Worm (Caenorhabditis elegans) whole organism, L1 larva: ENCODE measurements around the gene ncr-2.

ENCODE experiments used
- C04F5.9 ChIP-seq: sonication (generic microtip); optimal IDR thresholded peaks from 2 replicates; lab custom pipeline; 2016; ENCODE audit warnings: missing genetic modification characterization, missing compliant biosample characterization
- C34B4.2 ChIP-seq: sonication (generic microtip); optimal IDR thresholded peaks from 2 replicates; lab custom pipeline; 2017; ENCODE audit warnings: mild to moderate bottlenecking, missing genetic modification characterization, missing compliant biosample characterization
- Y116A8C.19 ChIP-seq: sonication (generic microtip); optimal IDR thresholded peaks from 2 replicates; lab custom pipeline; 2016; ENCODE audit warnings: missing compliant biosample characterization, missing genetic modification characterization, borderline replicate concordance
- alr-1 ChIP-seq: fragments of 200-800 bp; sonication (Bioruptor generic); optimal IDR thresholded peaks from 2 replicates; lab custom pipeline; 2018; ENCODE audit warnings: borderline replicate concordance, mild to moderate bottlenecking, missing genetic modification characterization, missing compliant biosample characterization
- ceh-8 ChIP-seq: fragments of 200-800 bp; sonication (Bioruptor generic); optimal IDR thresholded peaks from 2 replicates; lab custom pipeline; 2018; ENCODE audit warnings: mild to moderate bottlenecking, missing genetic modification characterization, moderate library complexity, missing compliant biosample characterization
- dpl-1 ChIP-seq, 3 experiments: fragments of 150-350 bp in 2 of 3; sonication (generic microtip) in 1 of 3; optimal IDR thresholded peaks; 2 replicates each; lab custom pipeline; 2014 to 2017; ENCODE audit warnings: missing biosample characterization in 3 of 3, missing genetic modification characterization in 3 of 3, missing genetic modification reagents in 3 of 3
- efl-3 ChIP-seq: fragments of 200-800 bp; sonication (Bioruptor generic); optimal IDR thresholded peaks from 2 replicates; lab custom pipeline; 2018; ENCODE audit warnings: mild to moderate bottlenecking, missing genetic modification characterization, missing compliant biosample characterization
- egl-13 ChIP-seq: sonication (generic microtip); optimal IDR thresholded peaks from 2 replicates; lab custom pipeline; 2016; ENCODE audit warnings: missing genotype, missing genetic modification reagents, missing genetic modification characterization, missing compliant biosample characterization
- egl-27 ChIP-seq, 2 experiments: fragments of 150-350 bp in 1 of 2; sonication (generic microtip); optimal IDR thresholded peaks; 3 replicates each; lab custom pipeline; 2017 to 2018; ENCODE audit warnings: missing biosample characterization in 2 of 2, missing genetic modification characterization in 2 of 2, missing genetic modification reagents in 2 of 2
- elt-3 ChIP-seq, 6 experiments: fragments of 150-350 bp in 1 of 6; sonication (generic microtip); optimal IDR thresholded peaks; 2 replicates each; lab custom pipeline; 2017 to 2018; ENCODE audit warnings: missing biosample characterization in 6 of 6, missing genetic modification characterization in 6 of 6, inconsistent platforms in 1 of 6
- fkh-10 ChIP-seq: sonication (generic microtip); optimal IDR thresholded peaks from 2 replicates; lab custom pipeline; 2017; ENCODE audit warnings: missing biosample characterization, missing genetic modification reagents, missing genetic modification characterization
- fkh-8 ChIP-seq: sonication (generic microtip); optimal IDR thresholded peaks from 2 replicates; lab custom pipeline; 2016; ENCODE audit warnings: mild to moderate bottlenecking, missing genetic modification characterization, missing compliant biosample characterization
- fos-1 ChIP-seq: fragments of 150-350 bp; optimal IDR thresholded peaks from 2 replicates; lab custom pipeline; 2014; ENCODE audit warnings: missing biosample characterization, missing genetic modification characterization
- grh-1 ChIP-seq: fragments of 200-800 bp; sonication (Bioruptor generic); IDR thresholded peaks from 2 replicates; pipeline ENCODE4 v1.3.6; 2022; ENCODE audit warnings: missing genetic modification reagents, missing genetic modification characterization, missing compliant biosample characterization
- hlh-4 ChIP-seq: sonication (generic microtip); optimal IDR thresholded peaks from 2 replicates; lab custom pipeline; 2016; ENCODE audit warnings: mild to moderate bottlenecking, missing genetic modification characterization, missing compliant biosample characterization
- hpl-2 ChIP-seq: fragments of 150-350 bp; optimal IDR thresholded peaks from 2 replicates; lab custom pipeline; 2014; ENCODE audit warnings: missing biosample characterization, missing genetic modification reagents, missing genetic modification characterization
- irx-1 ChIP-seq: sonication (generic microtip); optimal IDR thresholded peaks from 2 replicates; lab custom pipeline; 2016; ENCODE audit warnings: missing genetic modification characterization, missing compliant biosample characterization
- isw-1 ChIP-seq: fragments of 200-800 bp; sonication (Bioruptor generic); IDR thresholded peaks from 2 replicates; pipeline ENCODE4 v1.3.6; 2022; ENCODE audit warnings: missing genetic modification characterization, missing compliant biosample characterization
- jun-1 ChIP-seq: fragments of 150-350 bp; optimal IDR thresholded peaks from 2 replicates; lab custom pipeline; 2014; ENCODE audit warnings: missing biosample characterization, missing genetic modification reagents, missing genetic modification characterization
- lin-13 ChIP-seq: fragments of 150-350 bp; optimal IDR thresholded peaks from 2 replicates; lab custom pipeline; 2014; ENCODE audit warnings: missing biosample characterization, missing genetic modification reagents, missing genetic modification characterization
- lin-14 ChIP-seq: fragments of 200-800 bp; sonication (Bioruptor generic); optimal IDR thresholded peaks from 2 replicates; lab custom pipeline; 2018; ENCODE audit warnings: mild to moderate bottlenecking, missing genetic modification characterization, moderate library complexity, missing compliant biosample characterization
- lin-35 ChIP-seq, 2 experiments: fragments of 150-350 bp; optimal IDR thresholded peaks; 2 replicates each; lab custom pipeline; 2014; ENCODE audit warnings: missing biosample characterization in 2 of 2, missing genetic modification characterization in 2 of 2, missing genetic modification reagents in 2 of 2
- lsy-2 ChIP-seq, 2 experiments: fragments of 150-350 bp; optimal IDR thresholded peaks; 2 replicates each; lab custom pipeline; 2014; ENCODE audit warnings: missing biosample characterization in 2 of 2, missing genetic modification characterization in 2 of 2
- mdl-1 ChIP-seq, 2 experiments: fragments of 150-350 bp; optimal IDR thresholded peaks; 2 replicates each; lab custom pipeline; 2014 to 2017; ENCODE audit warnings: missing biosample characterization in 2 of 2, missing genetic modification characterization in 2 of 2, inconsistent platforms in 1 of 2
- nhr-20 ChIP-seq: sonication (generic microtip); optimal IDR thresholded peaks from 2 replicates; lab custom pipeline; 2016; ENCODE audit warnings: mild to moderate bottlenecking, missing genetic modification characterization, missing compliant biosample characterization
- nhr-28 ChIP-seq: fragments of 150-350 bp; optimal IDR thresholded peaks from 2 replicates; lab custom pipeline; 2014; ENCODE audit warnings: missing biosample characterization, missing genetic modification characterization
- nhr-71 ChIP-seq: sonication (generic microtip); optimal IDR thresholded peaks from 2 replicates; lab custom pipeline; 2016; ENCODE audit warnings: mild to moderate bottlenecking, missing genetic modification characterization, moderate library complexity, missing compliant biosample characterization
- nhr-84 ChIP-seq: sonication (generic microtip); optimal IDR thresholded peaks from 2 replicates; lab custom pipeline; 2017; ENCODE audit warnings: missing biosample characterization, missing genetic modification characterization
- nhr-85 ChIP-seq: sonication (generic microtip); peaks from one replicate; lab custom pipeline; 2016; ENCODE audit warnings: missing genetic modification characterization, inconsistent platforms, missing compliant biosample characterization
- pqm-1 ChIP-seq: sonication (generic microtip); optimal IDR thresholded peaks from 3 replicates; lab custom pipeline; 2017; ENCODE audit warnings: missing biosample characterization, missing genetic modification characterization
- skn-1 ChIP-seq: fragments of 150-350 bp; optimal IDR thresholded peaks from 2 replicates; lab custom pipeline; 2014; ENCODE audit warnings: missing biosample characterization, missing genetic modification characterization
- snpc-4 ChIP-seq: fragments of 150-350 bp; optimal IDR thresholded peaks from 2 replicates; lab custom pipeline; 2014; ENCODE audit warnings: missing biosample characterization, missing genetic modification characterization
- snu-23 ChIP-seq: sonication (generic microtip); optimal IDR thresholded peaks from 2 replicates; lab custom pipeline; 2016; ENCODE audit warnings: missing genetic modification characterization, missing compliant biosample characterization
- unc-130 ChIP-seq: fragments of 150-350 bp; optimal IDR thresholded peaks from 2 replicates; lab custom pipeline; 2017; ENCODE audit warnings: missing biosample characterization, missing genetic modification characterization, inconsistent platforms
- unc-30 ChIP-seq: sonication (generic microtip); optimal IDR thresholded peaks from 2 replicates; lab custom pipeline; 2017; ENCODE audit warnings: missing biosample characterization, missing genetic modification characterization
- unc-86 ChIP-seq: sonication (generic microtip); optimal IDR thresholded peaks from 2 replicates; lab custom pipeline; 2016; ENCODE audit warnings: missing genetic modification characterization, missing compliant biosample characterization
- unc-98 ChIP-seq: fragments of 200-800 bp; sonication (Bioruptor generic); IDR thresholded peaks from 2 replicates; pipeline ENCODE4 v1.3.6; 2022; ENCODE audit warnings: missing genetic modification characterization, missing compliant biosample characterization
- xbp-1 ChIP-seq: sonication (generic microtip); optimal IDR thresholded peaks from 2 replicates; lab custom pipeline; 2016; ENCODE audit warnings: missing genetic modification characterization, missing compliant biosample characterization
- zag-1 ChIP-seq: fragments of 150-350 bp; optimal IDR thresholded peaks from 2 replicates; lab custom pipeline; 2014; ENCODE audit warnings: missing biosample characterization, missing genetic modification characterization
- zip-4 ChIP-seq: fragments of 200-800 bp; sonication (Bioruptor generic); optimal IDR thresholded peaks from 2 replicates; lab custom pipeline; 2018; ENCODE audit warnings: mild to moderate bottlenecking, missing genetic modification characterization, moderate library complexity, missing compliant biosample characterization
- ztf-11 ChIP-seq, 2 experiments: sonication (generic microtip); optimal IDR thresholded peaks; 2 replicates each; lab custom pipeline; 2016 to 2017; ENCODE audit warnings: missing genetic modification characterization in 2 of 2, missing biosample characterization in 1 of 2, missing compliant biosample characterization in 1 of 2

ncr-2 gene

ce11 chrIII:8258045-8258444 lies at the start of gene ncr-2:
ncr-2 (plus strand) TSS chrIII:8258345.
- TF ChIP-seq mdl-1 (tag; optimal IDR thresholded peaks at IDR 0.05; lab: Kevin White, UChicago) (no peak), elt-3 (tag; optimal IDR thresholded peaks at IDR 0.05; lab: Kevin White, UChicago) (no peak), dpl-1 (GFP tag; optimal IDR thresholded peaks at IDR 0.05; lab: Kevin White, UChicago) (no peak), zip-4 (GFP tag; lab: Kevin White, UChicago) (no peak), fkh-8 (tag; lab: Kevin White, UChicago) (no peak), jun-1 (tag; lab: Kevin White, UChicago) (no peak), fos-1 (tag; lab: Kevin White, UChicago) (no peak), snpc-4 (tag; lab: Kevin White, UChicago) (no peak), nhr-71 (tag; lab: Kevin White, UChicago) (no peak), ztf-11 (tag; optimal IDR thresholded peaks at IDR 0.05; lab: Kevin White, UChicago) (no peak)

- TF ChIP-seq hlh-4 (tag; lab: Kevin White, UChicago) (no peak), C04F5.9 (tag; lab: Kevin White, UChicago) (no peak), nhr-20 (tag; lab: Kevin White, UChicago) (no peak), ztf-11 (tag; optimal IDR thresholded peaks at IDR 0.05; lab: Kevin White, UChicago) (no peak), egl-13 (tag; lab: Kevin White, UChicago) (no peak), xbp-1 (tag; lab: Kevin White, UChicago) (no peak), unc-30 (tag; lab: Kevin White, UChicago) (no peak), lin-35 (GFP tag; optimal IDR thresholded peaks at IDR 0.05; lab: Kevin White, UChicago) (no peak), egl-27 (tag; optimal IDR thresholded peaks at IDR 0.05; lab: Kevin White, UChicago) (no peak), snu-23 (GFP tag; lab: Kevin White, UChicago) (no peak), unc-98 (GFP tag; lab: Robert Waterston, UW) (no peak), Y116A8C.19 (no peak), C34B4.2 (tag; lab: Kevin White, UChicago) (no peak), zag-1 (no peak), nhr-85 (tag; lab: Kevin White, UChicago) (no peak), irx-1 (no peak), unc-130 (tag; lab: Kevin White, UChicago) (no peak), skn-1 (no peak)
These were observed 48.4 kb upstream of the ncr-2 start, which contains the start of gene C30A5.10 for ce11 chrIII:8209775-8210174. C30A5.10 (minus strand) TSS chrIII:8209875.

- TF ChIP-seq egl-13 (tag; lab: Kevin White, UChicago) (peak; percentile 36), nhr-28 (no peak), lsy-2 (tag; optimal IDR thresholded peaks at IDR 0.05; lab: Kevin White, UChicago) (peak in 1 of 2 experiments; percentile 61), unc-86 (tag; lab: Kevin White, UChicago) (peak; percentile 97), Y116A8C.19 (no peak), grh-1 (GFP tag; lab: Robert Waterston, UW) (no peak), lin-14 (GFP tag; lab: Kevin White, UChicago) (peak; percentile 41), irx-1 (no peak), nhr-85 (tag; lab: Kevin White, UChicago) (no peak), ceh-8 (GFP tag; lab: Kevin White, UChicago) (no peak), jun-1 (tag; lab: Kevin White, UChicago) (no peak)
These were observed 46.6 kb upstream of the ncr-2 start for ce11 chrIII:8211562-8211961.

ce11 chrIII:8216224-8216623 lies 41.9 kb upstream of the ncr-2 start, which contains the start of gene unc-86:
unc-86 (minus strand) TSS chrIII:8216336.
- no peak for TF ChIP-seq alr-1 (tag; lab: Kevin White, UChicago)
- TF ChIP-seq dpl-1 (GFP tag; optimal IDR thresholded peaks at IDR 0.05; lab: Kevin White, UChicago), result no peak
- TF ChIP-seq snu-23 (GFP tag; lab: Kevin White, UChicago), result no peak
- TF ChIP-seq zag-1, result no peak
- TF ChIP-seq unc-86 (tag; lab: Kevin White, UChicago), result peak; percentile 86
- TF ChIP-seq efl-3 (GFP tag; lab: Kevin White, UChicago), result no peak
- TF ChIP-seq lin-14 (GFP tag; lab: Kevin White, UChicago), result peak; percentile 4
- no peak for TF ChIP-seq unc-98 (GFP tag; lab: Robert Waterston, UW)
- TF ChIP-seq pqm-1 (tag; lab: Kevin White, UChicago), result no peak
- no peak for TF ChIP-seq fos-1 (tag; lab: Kevin White, UChicago)
- TF ChIP-seq fkh-10 (GFP tag; lab: Kevin White, UChicago), result no peak
- TF ChIP-seq hpl-2, result no peak
- no peak for TF ChIP-seq isw-1
- TF ChIP-seq nhr-28, result no peak
- TF ChIP-seq lsy-2 (tag; optimal IDR thresholded peaks at IDR 0.05; lab: Kevin White, UChicago), result peak in 1 of 2 experiments; percentile 31
- TF ChIP-seq lin-13, result no peak
- TF ChIP-seq nhr-84 (tag; lab: Kevin White, UChicago), result no peak
- TF ChIP-seq jun-1 (tag; lab: Kevin White, UChicago), result no peak
- TF ChIP-seq, all 84 proteins: peak for 3
